Fruit fly (Drosophila melanogaster) whole organism, pupa: ENCODE measurements around the gene Dbp21E2.

ENCODE experiments used
- CG13204 ChIP-seq: fragments of 200-800 bp; sonication (Bioruptor generic); optimal IDR thresholded peaks from 2 replicates; lab custom pipeline; 2018; ENCODE audit warnings: missing biosample characterization, mild to moderate bottlenecking, missing genetic modification characterization, moderate library complexity
- CG14655 ChIP-seq: fragments of 200-800 bp; sonication (Bioruptor generic); optimal IDR thresholded peaks from 3 replicates; lab custom pipeline; 2017; ENCODE audit warnings: mild to moderate bottlenecking, missing biosample characterization, missing genetic modification reagents, missing genetic modification characterization
- CG15710 ChIP-seq: fragments of 200-800 bp; sonication (Bioruptor generic); optimal IDR thresholded peaks from 2 replicates; lab custom pipeline; 2018; ENCODE audit warnings: missing biosample characterization, mild to moderate bottlenecking, missing genetic modification characterization, moderate library complexity
- CG32121 ChIP-seq: fragments of 200-800 bp; sonication (Bioruptor generic); IDR thresholded peaks from 2 replicates; pipeline ENCODE4 v1.3.6; 2022; ENCODE audit warnings: missing biosample characterization, missing genetic modification characterization
- CG4496 ChIP-seq: fragments of 200-800 bp; sonication (Bioruptor generic); IDR thresholded peaks from 3 replicates; pipeline ENCODE4 v1.3.6; 2022; ENCODE audit warnings: missing biosample characterization, missing genetic modification characterization
- CG8301 ChIP-seq: fragments of 200-800 bp; sonication (Bioruptor generic); optimal IDR thresholded peaks from 2 replicates; lab custom pipeline; 2018; ENCODE audit warnings: missing biosample characterization, mild to moderate bottlenecking, missing genetic modification characterization
- EcR ChIP-seq: fragments of 200-800 bp; sonication (Bioruptor generic); optimal IDR thresholded peaks from 3 replicates; lab custom pipeline; 2019; ENCODE audit warnings: missing biosample characterization, missing genetic modification characterization, mild to moderate bottlenecking, moderate library complexity, missing genetic modification reagents
- Pif1A ChIP-seq: fragments of 200-800 bp; sonication (Bioruptor generic); optimal IDR thresholded peaks from 3 replicates; lab custom pipeline; 2016; ENCODE audit warnings: missing biosample characterization, missing genetic modification characterization
- Pif1B ChIP-seq: fragments of 200-800 bp; sonication (Bioruptor generic); optimal IDR thresholded peaks from 3 replicates; lab custom pipeline; 2016; ENCODE audit warnings: missing biosample characterization, missing genetic modification characterization
- Snoo ChIP-seq: fragments of 200-800 bp; sonication (Bioruptor generic); optimal IDR thresholded peaks from 3 replicates; lab custom pipeline; 2017; ENCODE audit warnings: missing biosample characterization, mild to moderate bottlenecking, missing genetic modification characterization, inconsistent platforms

DNA sequence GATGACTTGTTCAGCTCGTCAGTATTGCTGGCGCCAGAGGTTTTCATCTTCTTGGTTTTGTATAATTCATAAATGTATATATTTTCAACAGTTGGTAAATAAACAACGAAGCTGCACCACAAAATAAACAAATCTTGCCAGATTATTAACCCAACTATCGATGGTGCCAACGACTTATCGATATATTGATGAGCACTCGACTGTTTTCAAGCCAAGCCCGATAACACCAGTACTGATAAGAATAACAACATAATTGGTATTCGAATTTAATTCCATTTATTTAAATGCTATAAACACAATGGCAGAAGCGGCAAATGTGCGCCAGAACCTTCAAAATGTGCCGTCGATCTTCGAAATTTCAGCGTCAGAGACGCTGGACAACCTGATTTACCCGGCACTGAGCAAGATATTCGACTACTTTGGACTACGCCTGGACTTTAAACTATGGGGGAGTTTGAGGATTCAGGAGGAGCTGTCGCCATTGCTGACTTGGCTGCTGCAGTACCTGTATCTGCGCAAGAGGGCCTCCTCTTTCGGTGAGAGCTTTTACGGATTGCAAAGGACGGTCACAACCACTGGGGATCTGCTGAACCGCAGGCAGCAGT lies 4.5 kb downstream of the Dbp21E2 start, which contains the start of the genes Saf6 and Pex12:
- TF ChIP-seq CG15710 (tag; lab: Kevin White, UChicago) (no peak), CG4496 (GFP tag; lab: Robert Waterston, UW) (no peak), CG14655 (GFP tag; lab: Kevin White, UChicago) (no peak), CG8301 (tag; lab: Kevin White, UChicago) (no peak), Pif1A (GFP tag; lab: Kevin White, UChicago) (no peak), Snoo (no peak), Pif1B (GFP tag; lab: Kevin White, UChicago) (no peak), CG32121 (no peak), CG13204 (GFP tag; lab: Kevin White, UChicago) (no peak), EcR (no peak)
